Worm (Caenorhabditis elegans): ENCODE results near the gene F54D5.5.

Gene F54D5.5

ce11 chrII:11547254-11547687, 19.5 kb downstream of the F54D5.5 start, which contains the start of gene F54D5.7:
TSS of gene F54D5.7 (plus strand) at chrII:11547517.
- TF ChIP-seq nhr-19 (GFP tag; conservative IDR thresholded peaks at IDR 0.05) (peak; percentile 65), efl-1 (optimal IDR thresholded peaks at IDR 0.05) (peak; percentile 8 to 14), efl-1 (GFP tag; optimal IDR thresholded peaks at IDR 0.05 in 1 of 2) (peak in 1 of 2 experiments; percentile 89), ceh-90 (tag; optimal IDR thresholded peaks at IDR 0.05) (no peak), ets-5 (GFP tag; IDR thresholded peaks at IDR 0.05) (no peak), tbx-2 (tag; optimal IDR thresholded peaks at IDR 0.05) (peak; percentile 11), unc-130 (tag; optimal IDR thresholded peaks at IDR 0.05) (peak; percentile 11), aly-2 (tag; optimal IDR thresholded peaks at IDR 0.05) (peak; percentile 89), nhr-71 (tag; optimal IDR thresholded peaks at IDR 0.05) (peak; percentile 82), blmp-1 (tag; optimal IDR thresholded peaks at IDR 0.05) (peak; percentile 82), mep-1 (tag; optimal IDR thresholded peaks at IDR 0.05) (peak; percentile 92), lsy-2 (tag; optimal IDR thresholded peaks at IDR 0.05) (peak; percentile 17 to 69), grh-1 (GFP tag; IDR thresholded peaks at IDR 0.05) (peak; percentile 36; the same call in 1 of the 2 replicates), snu-23 (GFP tag; optimal IDR thresholded peaks at IDR 0.05) (peak; percentile 77), elt-3 (tag; optimal IDR thresholded peaks at IDR 0.05) (peak in 2 of 6 experiments; percentile 23 to 75), pag-3 (tag; optimal IDR thresholded peaks at IDR 0.05; ENCODE audit: borderline replicate concordance, insufficient read depth) (peak; percentile 32), pqm-1 (tag; optimal IDR thresholded peaks at IDR 0.05) (no peak), xbp-1 (tag; optimal IDR thresholded peaks at IDR 0.05) (peak; percentile 49), nhr-85 (tag) (peak; percentile 91), rnt-1 (tag; optimal IDR thresholded peaks at IDR 0.05) (peak; percentile 34), nhr-11 (tag; optimal IDR thresholded peaks at IDR 0.05) (no peak), lin-13 (GFP tag; optimal IDR thresholded peaks at IDR 0.05) (peak; percentile 22), ceh-88 (GFP tag; IDR thresholded peaks at IDR 0.05) (no peak), lin-15B (tag; optimal IDR thresholded peaks at IDR 0.05) (no peak), hlh-4 (tag; optimal IDR thresholded peaks at IDR 0.05) (no peak), nhr-20 (tag; optimal IDR thresholded peaks at IDR 0.05) (peak; percentile 61), lin-14 (GFP tag; optimal IDR thresholded peaks at IDR 0.05) (peak; percentile 61), fos-1 (tag; optimal IDR thresholded peaks at IDR 0.05) (no peak), snpc-4 (tag; optimal IDR thresholded peaks at IDR 0.05) (peak; percentile 19), ama-1 (optimal IDR thresholded peaks at IDR 0.05) (peak; percentile 99), lin-35 (GFP tag; optimal IDR thresholded peaks at IDR 0.05) (peak in 1 of 2 experiments; percentile 59), mdl-1 (tag; optimal IDR thresholded peaks at IDR 0.05) (peak in 1 of 2 experiments; percentile 93), ztf-4 (tag; optimal IDR thresholded peaks at IDR 0.05) (peak; percentile 56), unc-98 (GFP tag; IDR thresholded peaks at IDR 0.05) (no peak), dpl-1 (GFP tag; optimal IDR thresholded peaks at IDR 0.05) (peak; percentile 26 to 39 (median 38)), unc-30 (tag; optimal IDR thresholded peaks at IDR 0.05) (no peak), elt-2 (tag; optimal IDR thresholded peaks at IDR 0.05) (peak; percentile 52), dsc-1 (tag; optimal IDR thresholded peaks at IDR 0.05) (peak; percentile 37), nhr-90 (tag; optimal IDR thresholded peaks at IDR 0.05; ENCODE audit: poor library complexity) (peak; percentile 70), irx-1 (tag; optimal IDR thresholded peaks at IDR 0.05) (peak; percentile 30), zip-4 (GFP tag; optimal IDR thresholded peaks at IDR 0.05) (peak; percentile 13), swsn-7 (tag; optimal IDR thresholded peaks at IDR 0.05) (peak; percentile 67), ztf-11 (tag; optimal IDR thresholded peaks at IDR 0.05) (peak in 1 of 2 experiments; percentile 37), F16B12.6 (tag; optimal IDR thresholded peaks at IDR 0.05) (no peak), C16A3.4 (tag; optimal IDR thresholded peaks at IDR 0.05) (peak; percentile 23), skn-1 (tag; optimal IDR thresholded peaks at IDR 0.05) (peak; percentile 90), C34B4.2 (tag; optimal IDR thresholded peaks at IDR 0.05) (no peak), Y116A8C.19 (tag; optimal IDR thresholded peaks at IDR 0.05; ENCODE audit: borderline replicate concordance) (no peak), mab-9 (GFP tag; IDR thresholded peaks at IDR 0.05) (no peak), nhr-47 (tag; optimal IDR thresholded peaks at IDR 0.05) (peak; percentile 57), nhr-77 (tag; optimal IDR thresholded peaks at IDR 0.05) (no peak), egl-13 (tag; optimal IDR thresholded peaks at IDR 0.05) (no peak), unc-62 (GFP tag; optimal IDR thresholded peaks at IDR 0.05) (no peak)

Measured in whole organism, L1 larva.